Worm (Caenorhabditis elegans) whole organism, L1 larva: ENCODE data around the gene oig-8.

Experiments
- efl-3 ChIP-seq: fragments of 200-800 bp; sonication (Bioruptor generic); optimal IDR thresholded peaks from 2 replicates; lab custom pipeline; 2018; ENCODE audit warnings: mild to moderate bottlenecking, missing genetic modification characterization, missing compliant biosample characterization
- ets-5 ChIP-seq: fragments of 200-800 bp; sonication (Bioruptor generic); IDR thresholded peaks from 2 replicates; pipeline ENCODE4 v1.3.6; 2022; ENCODE audit warnings: missing genetic modification characterization, missing compliant biosample characterization
- lin-35 ChIP-seq, 2 experiments: fragments of 150-350 bp; optimal IDR thresholded peaks; 2 replicates each; lab custom pipeline; 2014; ENCODE audit warnings: missing biosample characterization in 2 of 2, missing genetic modification characterization in 2 of 2, missing genetic modification reagents in 2 of 2
- swsn-7 ChIP-seq: sonication (generic microtip); optimal IDR thresholded peaks from 2 replicates; lab custom pipeline; 2016; ENCODE audit warnings: missing genetic modification characterization, missing compliant biosample characterization

DNA sequence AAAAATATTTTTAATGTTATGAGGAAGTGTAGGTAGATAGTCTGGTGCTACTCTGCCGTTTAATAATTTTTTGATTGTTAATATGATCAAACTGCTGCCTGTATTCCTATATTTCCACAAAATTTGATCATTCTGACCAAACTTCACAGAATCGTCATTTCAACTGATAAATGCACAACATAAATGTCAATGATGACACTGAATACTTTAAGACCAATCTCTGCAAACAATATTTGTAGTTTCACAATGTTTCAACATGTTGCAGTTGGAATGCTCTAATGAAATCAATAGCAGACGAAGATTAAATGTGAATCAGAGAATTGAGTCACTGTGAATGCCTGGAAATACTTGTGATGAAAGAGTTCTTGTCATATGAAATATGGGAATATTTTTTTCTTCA is 19.2 kb downstream of the oig-8 start:
- TF ChIP-seq swsn-7 (no peak), efl-3 (GFP tag; lab: Kevin White, UChicago) (no peak), lin-35 (GFP tag; optimal IDR thresholded peaks at IDR 0.05; lab: Kevin White, UChicago) (no peak), ets-5 (GFP tag; lab: Robert Waterston, UW) (no peak)
